Worm (Caenorhabditis elegans): ENCODE results near the gene C03H12.1.

DNA sequence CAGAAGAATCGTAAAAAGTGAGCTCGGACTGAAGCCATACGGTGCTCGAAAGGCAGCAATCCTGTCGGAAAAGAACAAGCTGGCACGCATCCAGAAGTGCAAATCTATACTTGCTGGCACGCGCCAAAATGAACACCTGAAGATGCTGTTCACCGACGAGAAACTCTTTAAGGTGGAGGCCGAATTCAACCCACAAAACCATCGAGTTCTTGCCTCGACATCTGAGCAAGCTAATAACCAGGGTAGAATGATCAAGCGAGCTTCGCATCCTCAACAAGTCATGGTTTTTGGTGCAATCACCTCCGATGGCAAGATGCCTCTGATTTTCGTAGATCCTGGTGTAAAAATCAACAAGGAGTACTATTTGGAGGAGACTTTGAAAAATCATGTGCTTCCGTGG, 4.2 kb downstream of the C03H12.1 start:
- TF ChIP-seq nhr-11 (tag; optimal IDR thresholded peaks at IDR 0.05) (no peak), ama-1 (optimal IDR thresholded peaks at IDR 0.05) (no peak), pag-3 (tag; optimal IDR thresholded peaks at IDR 0.05; ENCODE audit: borderline replicate concordance) (no peak), dmd-4 (tag; optimal IDR thresholded peaks at IDR 0.05; ENCODE audit: borderline replicate concordance) (no peak), madf-2 (tag; optimal IDR thresholded peaks at IDR 0.05) (no peak), sox-4 (tag; optimal IDR thresholded peaks at IDR 0.05) (no peak), pros-1 (tag; optimal IDR thresholded peaks at IDR 0.05) (no peak), fax-1 (tag; optimal IDR thresholded peaks at IDR 0.05) (no peak), npax-4 (tag; optimal IDR thresholded peaks at IDR 0.05) (no peak)
